Fruit fly (Drosophila melanogaster) whole organism, embryonic: ENCODE measurements around the gene CG34427.

Source experiments
- ATbp ChIP-seq: fragments of 200-800 bp; sonication (Bioruptor generic); optimal IDR thresholded peaks from 2 replicates; lab custom pipeline; 2017; ENCODE audit warnings: missing biosample characterization, mild to moderate bottlenecking, missing genetic modification characterization, missing genetic modification reagents
- Blimp-1 ChIP-seq: fragments of 200-800 bp; sonication (Bioruptor generic); optimal IDR thresholded peaks from 3 replicates; lab custom pipeline; 2018; ENCODE audit warnings: missing biosample characterization, missing genetic modification characterization, mild to moderate bottlenecking, moderate library complexity, missing genetic modification reagents
- CG11085 ChIP-seq: fragments of 200-800 bp; sonication (Bioruptor generic); IDR thresholded peaks from 2 replicates; pipeline ENCODE4 v1.3.6; 2022; ENCODE audit warnings: missing biosample characterization, missing genetic modification characterization
- CG11504 ChIP-seq: fragments of 200-800 bp; sonication (Bioruptor generic); optimal IDR thresholded peaks from 3 replicates; lab custom pipeline; 2019; ENCODE audit warnings: missing biosample characterization, mild to moderate bottlenecking, missing genetic modification characterization, moderate library complexity
- CG12155 ChIP-seq: fragments of 200-800 bp; sonication (Bioruptor generic); optimal IDR thresholded peaks from 3 replicates; lab custom pipeline; 2016; ENCODE audit warnings: missing biosample characterization, missing genetic modification characterization
- CG12236 ChIP-seq: fragments of 200-800 bp; sonication (Bioruptor generic); optimal IDR thresholded peaks from 2 replicates; lab custom pipeline; 2016; ENCODE audit warnings: missing biosample characterization, missing genetic modification characterization
- CG13894 ChIP-seq: fragments of 200-800 bp; sonication (Bioruptor generic); optimal IDR thresholded peaks from 3 replicates; lab custom pipeline; 2018; ENCODE audit warnings: missing biosample characterization, mild to moderate bottlenecking, missing genetic modification characterization, moderate library complexity
- CG1603 ChIP-seq: fragments of 200-800 bp; sonication (Bioruptor generic); optimal IDR thresholded peaks from 2 replicates; lab custom pipeline; 2019; ENCODE audit warnings: missing biosample characterization, mild to moderate bottlenecking, missing genetic modification characterization, moderate library complexity
- CG17385 ChIP-seq: fragments of 200-800 bp; sonication (Bioruptor generic); optimal IDR thresholded peaks from 3 replicates; lab custom pipeline; 2018; ENCODE audit warnings: missing biosample characterization, mild to moderate bottlenecking, missing genetic modification characterization
- CG17829 ChIP-seq: fragments of 200-800 bp; optimal IDR thresholded peaks from 2 replicates; lab custom pipeline; 2019; ENCODE audit warnings: missing biosample characterization, mild to moderate bottlenecking, missing genetic modification characterization, moderate library complexity
- CG30431 ChIP-seq: fragments of 200-800 bp; sonication (Bioruptor generic); optimal IDR thresholded peaks from 2 replicates; lab custom pipeline; 2017; ENCODE audit warnings: missing biosample characterization, missing genetic modification characterization
- CG34422 ChIP-seq: fragments of 200-800 bp; sonication (Bioruptor generic); IDR thresholded peaks from 3 replicates; pipeline ENCODE4 v1.3.6; 2022; ENCODE audit warnings: missing biosample characterization, missing genetic modification characterization
- CG3838 ChIP-seq: fragments of 200-800 bp; sonication (Bioruptor generic); optimal IDR thresholded peaks from 3 replicates; lab custom pipeline; 2016; ENCODE audit warnings: missing biosample characterization, missing genetic modification characterization
- CG43689 ChIP-seq: fragments of 200-800 bp; sonication (Bioruptor generic); IDR thresholded peaks from 2 replicates; pipeline ENCODE4 v1.3.6; 2022; ENCODE audit warnings: missing biosample characterization, missing genetic modification characterization
- CG4404 ChIP-seq: fragments of 200-800 bp; sonication (Bioruptor generic); IDR thresholded peaks from 2 replicates; pipeline ENCODE4 v1.3.6; 2022; ENCODE audit warnings: missing biosample characterization, missing genetic modification characterization
- CG5953 ChIP-seq: fragments of 200-800 bp; sonication (Bioruptor generic); IDR thresholded peaks from 2 replicates; pipeline ENCODE4 v1.3.6; 2022; ENCODE audit warnings: missing biosample characterization, missing genetic modification characterization
- CG6689 ChIP-seq: fragments of 200-800 bp; sonication (Bioruptor generic); IDR thresholded peaks from 2 replicates; pipeline ENCODE4 v1.3.6; 2022; ENCODE audit warnings: missing biosample characterization, missing genetic modification characterization
- CG9797 ChIP-seq: fragments of 200-800 bp; sonication (Bioruptor generic); optimal IDR thresholded peaks from 3 replicates; lab custom pipeline; 2018; ENCODE audit warnings: missing biosample characterization, mild to moderate bottlenecking, missing genetic modification characterization
- Dbx ChIP-seq: fragments of 200-800 bp; sonication (Bioruptor generic); IDR thresholded peaks from 3 replicates; pipeline ENCODE4 v1.3.6; 2022; ENCODE audit warnings: missing biosample characterization, missing genetic modification characterization
- Elba2 ChIP-seq: fragments of 200-800 bp; sonication (Bioruptor generic); optimal IDR thresholded peaks from 3 replicates; lab custom pipeline; 2016; ENCODE audit warnings: missing biosample characterization, missing genetic modification characterization
- Fer1 ChIP-seq: fragments of 200-800 bp; sonication (Bioruptor generic); optimal IDR thresholded peaks from 2 replicates; lab custom pipeline; 2017; ENCODE audit warnings: missing biosample characterization, mild to moderate bottlenecking, missing genetic modification characterization
- Fer3 ChIP-seq: fragments of 200-800 bp; sonication (Bioruptor generic); optimal IDR thresholded peaks from 2 replicates; lab custom pipeline; 2018; ENCODE audit warnings: missing biosample characterization, mild to moderate bottlenecking, missing genetic modification characterization, moderate library complexity
- Gug ChIP-seq: fragments of 200-800 bp; sonication (Bioruptor generic); IDR thresholded peaks from 4 replicates; pipeline ENCODE4 v1.3.6; 2022; ENCODE audit warnings: missing biosample characterization, missing genetic modification characterization
- HLH3B ChIP-seq: fragments of 200-800 bp; sonication (Bioruptor generic); IDR thresholded peaks from 2 replicates; pipeline ENCODE4 v1.3.6; 2022; ENCODE audit warnings: missing biosample characterization, missing genetic modification characterization
- HLHmδ ChIP-seq: fragments of 200-800 bp; sonication (Bioruptor generic); optimal IDR thresholded peaks from 2 replicates; lab custom pipeline; 2018; ENCODE audit warnings: missing biosample characterization, mild to moderate bottlenecking, missing genetic modification characterization, moderate library complexity
- Hmr ChIP-seq: fragments of 200-800 bp; sonication (Bioruptor generic); optimal IDR thresholded peaks from 3 replicates; lab custom pipeline; 2017; ENCODE audit warnings: mild to moderate bottlenecking, missing biosample characterization, missing genetic modification reagents, missing genetic modification characterization
- Lim3 ChIP-seq: fragments of 200-800 bp; sonication (Bioruptor generic); IDR thresholded peaks from 2 replicates; pipeline ENCODE4 v1.3.6; 2022; ENCODE audit warnings: missing biosample characterization, missing genetic modification characterization
- Mad ChIP-seq: fragments of 200-800 bp; sonication (Bioruptor generic); optimal IDR thresholded peaks from 2 replicates; lab custom pipeline; 2016; ENCODE audit warnings: missing biosample characterization, missing genetic modification characterization
- Ravus ChIP-seq: fragments of 200-800 bp; sonication (Bioruptor generic); IDR thresholded peaks from 2 replicates; pipeline ENCODE4 v1.3.6; 2022; ENCODE audit warnings: missing biosample characterization, missing genetic modification characterization
- abd-A ChIP-seq: fragments of 200-800 bp; sonication (Bioruptor generic); optimal IDR thresholded peaks from 3 replicates; lab custom pipeline; 2019; ENCODE audit warnings: missing biosample characterization, mild to moderate bottlenecking, missing genetic modification characterization, moderate library complexity
- bbx ChIP-seq: fragments of 200-800 bp; sonication (Bioruptor generic); IDR thresholded peaks from 2 replicates; pipeline ENCODE4 v1.3.6; 2022; ENCODE audit warnings: missing biosample characterization, missing genetic modification characterization; ENCODE audit not compliant: partially characterized antibody
- caup ChIP-seq: fragments of 200-800 bp; sonication (Bioruptor generic); optimal IDR thresholded peaks from 3 replicates; lab custom pipeline; 2017; ENCODE audit warnings: missing biosample characterization, mild to moderate bottlenecking, missing genetic modification characterization, moderate library complexity; ENCODE audit not compliant: severe bottlenecking
- chm ChIP-seq: fragments of 200-800 bp; sonication (Bioruptor generic); IDR thresholded peaks from 2 replicates; pipeline ENCODE4 v1.3.6; 2022; ENCODE audit warnings: missing biosample characterization, missing genetic modification characterization
- crc ChIP-seq: fragments of 200-800 bp; sonication (Bioruptor generic); optimal IDR thresholded peaks from 2 replicates; lab custom pipeline; 2016; ENCODE audit warnings: missing biosample characterization, missing genetic modification characterization
- eve ChIP-seq, 2 experiments: fragments of >200 bp; optimal IDR thresholded peaks; 2 replicates each; lab custom pipeline; 2017; ENCODE audit warnings: missing biosample characterization in 2 of 2, missing genetic modification characterization in 2 of 2
- her ChIP-seq: fragments of 200-800 bp; sonication (Bioruptor generic); optimal IDR thresholded peaks from 2 replicates; lab custom pipeline; 2016; ENCODE audit warnings: missing biosample characterization, missing genetic modification characterization
- lab ChIP-seq: fragments of 200-800 bp; sonication (Bioruptor generic); optimal IDR thresholded peaks from 3 replicates; lab custom pipeline; 2017; ENCODE audit warnings: missing biosample characterization, missing genetic modification characterization, mild to moderate bottlenecking, moderate library complexity, missing genetic modification reagents
- lilli ChIP-seq: fragments of 200-800 bp; sonication (Bioruptor generic); optimal IDR thresholded peaks from 3 replicates; lab custom pipeline; 2016; ENCODE audit warnings: missing biosample characterization, missing genetic modification characterization
- lmd ChIP-seq: fragments of 200-800 bp; sonication (Bioruptor generic); IDR thresholded peaks from 2 replicates; pipeline ENCODE4 v1.3.6; 2022; ENCODE audit warnings: missing biosample characterization, missing genetic modification characterization
- lola ChIP-seq, 3 experiments: fragments of >200 bp in 2 of 3; fragments of 200-800 bp in 1 of 3; sonication (Bioruptor generic) in 1 of 3; optimal IDR thresholded peaks; 2 replicates each; lab custom pipeline; 2017 to 2019; ENCODE audit warnings: missing biosample characterization in 3 of 3, missing genetic modification characterization in 3 of 3, mild to moderate bottlenecking in 1 of 3, moderate library complexity in 1 of 3
- mirr ChIP-seq: fragments of 200-800 bp; sonication (Bioruptor generic); optimal IDR thresholded peaks from 3 replicates; lab custom pipeline; 2018; ENCODE audit warnings: missing biosample characterization, mild to moderate bottlenecking, missing genetic modification characterization
- nau ChIP-seq: fragments of 200-800 bp; sonication (Bioruptor generic); optimal IDR thresholded peaks from 3 replicates; lab custom pipeline; 2017; ENCODE audit warnings: missing biosample characterization, mild to moderate bottlenecking, missing genetic modification characterization, missing genetic modification reagents
- nmo ChIP-seq: fragments of 200-800 bp; sonication (Bioruptor generic); optimal IDR thresholded peaks from 2 replicates; lab custom pipeline; 2018; ENCODE audit warnings: missing biosample characterization, mild to moderate bottlenecking, missing genetic modification characterization, moderate library complexity
- p53 ChIP-seq: fragments of 200-800 bp; sonication (Bioruptor generic); optimal IDR thresholded peaks from 2 replicates; lab custom pipeline; 2016; ENCODE audit warnings: missing biosample characterization, missing genetic modification characterization
- pita ChIP-seq: fragments of 200-800 bp; sonication (Bioruptor generic); optimal IDR thresholded peaks from 2 replicates; lab custom pipeline; 2017; ENCODE audit warnings: missing biosample characterization, mild to moderate bottlenecking, missing genetic modification characterization
- sd ChIP-seq: fragments of 200-800 bp; sonication (Bioruptor generic); optimal IDR thresholded peaks from 3 replicates; lab custom pipeline; 2018; ENCODE audit warnings: missing biosample characterization, mild to moderate bottlenecking, missing genetic modification characterization, moderate library complexity
- sna ChIP-seq: fragments of 200-800 bp; sonication (Bioruptor generic); IDR thresholded peaks from 2 replicates; pipeline ENCODE4 v1.3.6; 2022; ENCODE audit warnings: missing biosample characterization, missing genetic modification characterization; ENCODE audit not compliant: partially characterized antibody
- tll ChIP-seq, 2 experiments: fragments of 200-800 bp in 1 of 2; fragments of >200 bp in 1 of 2; sonication (Bioruptor generic) in 1 of 2; optimal IDR thresholded peaks; 2 replicates each; lab custom pipeline; 2017 to 2019; ENCODE audit warnings: missing biosample characterization in 2 of 2, missing genetic modification characterization in 2 of 2, mild to moderate bottlenecking in 1 of 2, moderate library complexity in 1 of 2
- vvl ChIP-seq: fragments of 200-800 bp; sonication (Bioruptor generic); IDR thresholded peaks from 2 replicates; pipeline ENCODE4 v1.3.6; 2022; ENCODE audit warnings: missing biosample characterization, missing genetic modification characterization
- zen2 ChIP-seq: fragments of 200-800 bp; sonication (Bioruptor generic); IDR thresholded peaks from 3 replicates; pipeline ENCODE4 v1.3.6; 2022; ENCODE audit warnings: missing biosample characterization, missing genetic modification characterization; ENCODE audit not compliant: partially characterized antibody

The CG34427 gene

dm6 chr3L:8830017-8830702, 25.6 kb downstream of the CG34427 start (continued):
- TF ChIP-seq lab (GFP tag; lab: Kevin White, UChicago): peak; percentile 4
- TF ChIP-seq CG5953 (GFP tag; lab: Robert Waterston, UW): no peak
- TF ChIP-seq Dbx (GFP tag; lab: Robert Waterston, UW): no peak
- no peak for TF ChIP-seq caup (GFP tag; lab: Kevin White, UChicago)
- no peak for TF ChIP-seq CG6689
- TF ChIP-seq eve (GFP tag; optimal IDR thresholded peaks at IDR 0.05; lab: Kevin White, UChicago): peak in 1 of 2 experiments; percentile 55
- TF ChIP-seq lola (GFP tag; optimal IDR thresholded peaks at IDR 0.05; lab: Kevin White, UChicago): peak in 1 of 3 experiments; percentile 34
- TF ChIP-seq vvl (GFP tag; lab: Robert Waterston, UW): peak; percentile 35; the same call in 1 of the 2 replicates
- no peak for TF ChIP-seq CG11504
- no peak for TF ChIP-seq CG3838
- TF ChIP-seq Fer1 (GFP tag; lab: Kevin White, UChicago): no peak
- TF ChIP-seq ATbp (GFP tag; lab: Kevin White, UChicago): peak; percentile 0
- no peak for TF ChIP-seq her
- no peak for TF ChIP-seq CG12236
- TF ChIP-seq Ravus (GFP tag; lab: Robert Waterston, UW): no peak
- no peak for TF ChIP-seq CG34422 (GFP tag; lab: Robert Waterston, UW)
- TF ChIP-seq p53 (GFP tag; lab: Kevin White, UChicago): no peak
- no peak for TF ChIP-seq Gug (GFP tag; lab: Robert Waterston, UW)
- TF ChIP-seq HLH3B (GFP tag; lab: Robert Waterston, UW): no peak
- no peak for TF ChIP-seq tll (GFP tag; optimal IDR thresholded peaks at IDR 0.05; lab: Kevin White, UChicago)
- no peak for TF ChIP-seq Mad
- no peak for TF ChIP-seq Elba2 (GFP tag; lab: Kevin White, UChicago)
- no peak for TF ChIP-seq chm (GFP tag; lab: Robert Waterston, UW)
- TF ChIP-seq lilli (GFP tag; lab: Kevin White, UChicago): no peak
- TF ChIP-seq Lim3 (GFP tag; lab: Robert Waterston, UW): no peak
- TF ChIP-seq crc: no peak
- TF ChIP-seq zen2 (GFP tag; lab: Robert Waterston, UW): no peak
- peak; percentile 16 for TF ChIP-seq Hmr (GFP tag; lab: Kevin White, UChicago)
- peak; percentile 18 for TF ChIP-seq HLHmδ
- TF ChIP-seq mirr (GFP tag; lab: Kevin White, UChicago): peak; percentile 29
- no peak for TF ChIP-seq CG17385 (GFP tag; lab: Kevin White, UChicago)
- TF ChIP-seq CG4404 (GFP tag; lab: Robert Waterston, UW): no peak
- no peak for TF ChIP-seq CG17829 (tag; lab: Kevin White, UChicago)
- TF ChIP-seq lmd: no peak
- peak; percentile 19 for TF ChIP-seq CG1603 (tag; lab: Kevin White, UChicago)
- no peak for TF ChIP-seq pita (GFP tag; lab: Kevin White, UChicago)
- TF ChIP-seq Fer3 (tag; lab: Kevin White, UChicago): no peak

- TF ChIP-seq CG43689 (GFP tag; lab: Robert Waterston, UW) (no peak), Blimp-1 (GFP tag; lab: Kevin White, UChicago) (no peak), sd (peak; percentile 56), CG11085 (GFP tag; lab: Robert Waterston, UW) (no peak), CG9797 (GFP tag; lab: Kevin White, UChicago) (no peak), abd-A (tag; lab: Kevin White, UChicago) (peak; percentile 20), sna (GFP tag; lab: Robert Waterston, UW) (no peak), CG13894 (tag; lab: Kevin White, UChicago) (peak; percentile 62), nau (GFP tag; lab: Kevin White, UChicago) (no peak), CG30431 (GFP tag; lab: Kevin White, UChicago) (no peak), nmo (GFP tag; lab: Kevin White, UChicago) (no peak), bbx (GFP tag; lab: Robert Waterston, UW) (0 out of 2 replicates have a peak, but pooled peaks have one; percentile 7), CG12155 (GFP tag; lab: Kevin White, UChicago) (no peak), vvl (GFP tag; lab: Robert Waterston, UW) (peak; percentile 63; the same call in 1 of the 2 replicates)
Observed at dm6 chr3L:8830954-8831353, 26.4 kb downstream of the CG34427 start.
